Worm (Caenorhabditis elegans) whole organism, late embryonic: ENCODE measurements around the gene egl-2.

Source experiments
- F13H6.1 ChIP-seq: sonication (generic microtip); optimal IDR thresholded peaks from 2 replicates; lab custom pipeline; 2016; ENCODE audit warnings: missing genetic modification characterization, missing compliant biosample characterization
- ama-1 ChIP-seq: fragments of 150-350 bp; optimal IDR thresholded peaks from 2 replicates; lab custom pipeline; 2014
- ceh-22 ChIP-seq: sonication (generic microtip); optimal IDR thresholded peaks from 2 replicates; lab custom pipeline; 2017; ENCODE audit warnings: missing biosample characterization, missing genetic modification characterization
- ceh-34 ChIP-seq: sonication (generic microtip); optimal IDR thresholded peaks from 2 replicates; lab custom pipeline; 2016; ENCODE audit warnings: mild to moderate bottlenecking, missing genetic modification characterization, missing compliant biosample characterization
- ceh-48 ChIP-seq: sonication (generic microtip); optimal IDR thresholded peaks from 2 replicates; lab custom pipeline; 2016; ENCODE audit warnings: missing genetic modification characterization, inconsistent platforms, missing compliant biosample characterization
- elt-4 ChIP-seq: sonication (generic microtip); optimal IDR thresholded peaks from 2 replicates; lab custom pipeline; 2016; ENCODE audit warnings: missing genetic modification characterization, missing compliant biosample characterization
- lin-11 ChIP-seq: fragments of 200-800 bp; sonication (Bioruptor generic); optimal IDR thresholded peaks from 2 replicates; lab custom pipeline; 2018; ENCODE audit warnings: mild to moderate bottlenecking, missing genetic modification characterization, missing compliant biosample characterization
- nhr-11 ChIP-seq: fragments of 150-350 bp; optimal IDR thresholded peaks from 2 replicates; lab custom pipeline; 2014; ENCODE audit warnings: missing biosample characterization, missing genetic modification characterization
- odd-2 ChIP-seq: sonication (generic microtip); optimal IDR thresholded peaks from 2 replicates; lab custom pipeline; 2017; ENCODE audit warnings: antibody characterized with exemption, mild to moderate bottlenecking, missing genetic modification characterization, missing compliant biosample characterization
- pag-3 ChIP-seq: sonication (generic microtip); optimal IDR thresholded peaks from 2 replicates; lab custom pipeline; 2016; ENCODE audit warnings: missing compliant biosample characterization, missing genetic modification characterization, borderline replicate concordance
- pqm-1 ChIP-seq: sonication (generic microtip); optimal IDR thresholded peaks from 2 replicates; lab custom pipeline; 2016; ENCODE audit warnings: missing genetic modification characterization, missing compliant biosample characterization
- sox-4 ChIP-seq: sonication (generic microtip); optimal IDR thresholded peaks from 2 replicates; lab custom pipeline; 2017; ENCODE audit warnings: mild to moderate bottlenecking, missing genetic modification characterization, inconsistent platforms, missing compliant biosample characterization
- ttx-3 ChIP-seq: sonication (generic microtip); optimal IDR thresholded peaks from 2 replicates; lab custom pipeline; 2016; ENCODE audit warnings: missing genetic modification reagents, missing genetic modification characterization, missing compliant biosample characterization
- unc-55 ChIP-seq: sonication (generic microtip); optimal IDR thresholded peaks from 2 replicates; lab custom pipeline; 2017; ENCODE audit warnings: missing biosample characterization, missing genetic modification reagents, missing genetic modification characterization

ce11 chrV:1321776-1322175, 22.6 kb upstream of the egl-2 start:
- TF ChIP-seq ceh-34 (tag; lab: Kevin White, UChicago) (no peak), pqm-1 (tag; lab: Kevin White, UChicago) (no peak), elt-4 (tag; lab: Kevin White, UChicago) (no peak), F13H6.1 (tag; lab: Kevin White, UChicago) (no peak), pag-3 (tag; lab: Kevin White, UChicago) (no peak), sox-4 (tag; lab: Kevin White, UChicago) (no peak), unc-55 (GFP tag; lab: Kevin White, UChicago) (no peak), ttx-3 (tag; lab: Kevin White, UChicago) (no peak), ceh-48 (no peak), ceh-22 (tag; lab: Kevin White, UChicago) (no peak), odd-2 (tag; lab: Kevin White, UChicago) (no peak), lin-11 (tag; lab: Kevin White, UChicago) (no peak), nhr-11 (no peak), ama-1 (lab: Kevin White, UChicago) (no peak)
